Worm (Caenorhabditis elegans): ENCODE results near the gene rps-1.

DNA sequence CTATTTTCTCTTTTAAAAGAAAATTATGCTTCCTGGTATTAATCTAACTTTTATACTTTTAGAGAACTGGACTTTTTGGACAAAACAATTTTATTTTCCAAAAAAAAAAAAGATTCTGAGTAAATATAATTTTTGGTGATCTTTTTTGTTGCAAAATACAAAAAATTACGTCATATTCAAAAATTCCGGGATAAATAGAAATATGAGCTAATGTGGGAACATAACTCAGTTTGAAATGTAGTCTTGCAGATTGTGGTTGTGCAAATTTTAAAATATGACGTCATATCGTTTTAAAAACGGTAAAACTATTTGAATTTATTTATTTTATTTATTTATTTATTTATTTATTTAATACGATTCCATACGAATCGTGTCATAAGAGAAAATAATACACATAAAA is 6.1 kb downstream of the rps-1 start:
- TF ChIP-seq lin-39 (tag; optimal IDR thresholded peaks at IDR 0.05): no peak
- TF ChIP-seq T26A8.4 (GFP tag; IDR thresholded peaks at IDR 0.05): no peak
- no peak for TF ChIP-seq pqm-1 (tag; optimal IDR thresholded peaks at IDR 0.05)
- TF ChIP-seq nhr-42 (GFP tag; IDR thresholded peaks at IDR 0.05): no peak
- no peak for TF ChIP-seq snpc-4 (tag; optimal IDR thresholded peaks at IDR 0.05)
- TF ChIP-seq ces-1 (GFP tag; optimal IDR thresholded peaks at IDR 0.05): no peak
- no peak for TF ChIP-seq fos-1 (tag; optimal IDR thresholded peaks at IDR 0.05)
- no peak for TF ChIP-seq mdl-1 (tag; optimal IDR thresholded peaks at IDR 0.05)
- no peak for TF ChIP-seq jun-1 (tag; optimal IDR thresholded peaks at IDR 0.05)
- no peak for TF ChIP-seq ZK546.5 (tag; optimal IDR thresholded peaks at IDR 0.05)
- no peak for TF ChIP-seq zag-1 (tag; optimal IDR thresholded peaks at IDR 0.05)
- TF ChIP-seq mep-1 (tag; optimal IDR thresholded peaks at IDR 0.05): no peak

Data from whole organism, L4 larva.